Fruit fly (Drosophila melanogaster) whole organism, embryonic: ENCODE results near the gene MsrA.

Experiments
- ATbp ChIP-seq: fragments of 200-800 bp; sonication (Bioruptor generic); optimal IDR thresholded peaks from 2 replicates; lab custom pipeline; 2017; ENCODE audit warnings: missing biosample characterization, mild to moderate bottlenecking, missing genetic modification characterization, missing genetic modification reagents
- Asciz ChIP-seq: fragments of 200-800 bp; sonication (Bioruptor generic); optimal IDR thresholded peaks from 2 replicates; lab custom pipeline; 2017; ENCODE audit warnings: missing biosample characterization, mild to moderate bottlenecking, missing genetic modification characterization, missing genetic modification reagents
- Atf-2 ChIP-seq: fragments of 200-800 bp; sonication (Bioruptor generic); optimal IDR thresholded peaks from 2 replicates; lab custom pipeline; 2016; ENCODE audit warnings: missing biosample characterization, missing genetic modification characterization
- B-H2 ChIP-seq: fragments of 200-800 bp; sonication (Bioruptor generic); optimal IDR thresholded peaks from 2 replicates; lab custom pipeline; 2018; ENCODE audit warnings: missing biosample characterization, mild to moderate bottlenecking, missing genetic modification characterization
- BEAF-32 ChIP-seq: fragments of 200-800 bp; sonication (Bioruptor generic); optimal IDR thresholded peaks from 3 replicates; lab custom pipeline; 2017; ENCODE audit warnings: missing biosample characterization, missing genetic modification characterization, mild to moderate bottlenecking, moderate library complexity, missing genetic modification reagents
- CG10209 ChIP-seq: fragments of 200-800 bp; sonication (Bioruptor generic); optimal IDR thresholded peaks from 3 replicates; lab custom pipeline; 2017; ENCODE audit warnings: missing biosample characterization, mild to moderate bottlenecking, missing genetic modification characterization, missing genetic modification reagents
- CG11560 ChIP-seq: fragments of 200-800 bp; sonication (Bioruptor generic); IDR thresholded peaks from 3 replicates; pipeline ENCODE4 v1.3.6; 2022; ENCODE audit warnings: missing biosample characterization, missing genetic modification characterization
- CG11723 ChIP-seq: fragments of 200-800 bp; sonication (Bioruptor generic); optimal IDR thresholded peaks from 2 replicates; lab custom pipeline; 2017; ENCODE audit warnings: missing biosample characterization, mild to moderate bottlenecking, missing genetic modification characterization
- CG12071 ChIP-seq: fragments of 200-800 bp; sonication (Bioruptor generic); optimal IDR thresholded peaks from 3 replicates; lab custom pipeline; 2018; ENCODE audit warnings: missing biosample characterization, mild to moderate bottlenecking, missing genetic modification characterization
- CG12299 ChIP-seq: fragments of 200-800 bp; sonication (Bioruptor generic); optimal IDR thresholded peaks from 2 replicates; lab custom pipeline; 2018; ENCODE audit warnings: missing biosample characterization, mild to moderate bottlenecking, missing genetic modification characterization
- CG12744 ChIP-seq: fragments of 200-800 bp; sonication (Bioruptor generic); optimal IDR thresholded peaks from 2 replicates; lab custom pipeline; 2016; ENCODE audit warnings: missing biosample characterization, missing genetic modification characterization
- CG13296 ChIP-seq: fragments of 200-800 bp; sonication (Bioruptor generic); optimal IDR thresholded peaks from 3 replicates; lab custom pipeline; 2018; ENCODE audit warnings: missing biosample characterization, mild to moderate bottlenecking, missing genetic modification characterization
- CG13894 ChIP-seq: fragments of 200-800 bp; sonication (Bioruptor generic); optimal IDR thresholded peaks from 3 replicates; lab custom pipeline; 2018; ENCODE audit warnings: missing biosample characterization, mild to moderate bottlenecking, missing genetic modification characterization, moderate library complexity
- CG14667 ChIP-seq: fragments of 200-800 bp; sonication (Bioruptor generic); IDR thresholded peaks from 2 replicates; pipeline ENCODE4 v1.3.6; 2022; ENCODE audit warnings: missing biosample characterization, missing genetic modification characterization
- CG1603 ChIP-seq: fragments of 200-800 bp; sonication (Bioruptor generic); optimal IDR thresholded peaks from 2 replicates; lab custom pipeline; 2019; ENCODE audit warnings: missing biosample characterization, mild to moderate bottlenecking, missing genetic modification characterization, moderate library complexity
- CG2129 ChIP-seq: fragments of 200-800 bp; sonication (Bioruptor generic); IDR thresholded peaks from 2 replicates; pipeline ENCODE4 v1.3.6; 2022; ENCODE audit warnings: missing biosample characterization, missing genetic modification characterization; ENCODE audit not compliant: partially characterized antibody
- CG2199 ChIP-seq: fragments of 200-800 bp; sonication (Bioruptor generic); IDR thresholded peaks from 3 replicates; pipeline ENCODE4 v1.3.6; 2022; ENCODE audit warnings: missing biosample characterization, missing genetic modification characterization
- CG32772 ChIP-seq: fragments of 200-800 bp; sonication (Bioruptor generic); IDR thresholded peaks from 2 replicates; pipeline ENCODE4 v1.3.6; 2022; ENCODE audit warnings: missing biosample characterization, missing genetic modification characterization
- CG33557 ChIP-seq: fragments of 200-800 bp; sonication (Bioruptor generic); optimal IDR thresholded peaks from 2 replicates; lab custom pipeline; 2019; ENCODE audit warnings: missing biosample characterization, mild to moderate bottlenecking, missing genetic modification characterization, moderate library complexity
- CG3407 ChIP-seq: fragments of 200-800 bp; sonication (Bioruptor generic); optimal IDR thresholded peaks from 2 replicates; lab custom pipeline; 2018; ENCODE audit warnings: missing biosample characterization, mild to moderate bottlenecking, missing genetic modification characterization
- CG4360 ChIP-seq: fragments of 200-800 bp; sonication (Bioruptor generic); IDR thresholded peaks from 2 replicates; pipeline ENCODE4 v1.3.6; 2022; ENCODE audit warnings: missing biosample characterization, missing genetic modification characterization
- CG4617 ChIP-seq: fragments of 200-800 bp; sonication (Bioruptor generic); optimal IDR thresholded peaks from 3 replicates; lab custom pipeline; 2016; ENCODE audit warnings: missing biosample characterization, missing genetic modification characterization, borderline replicate concordance
- CG6254 ChIP-seq: fragments of 200-800 bp; sonication (Bioruptor generic); optimal IDR thresholded peaks from 3 replicates; lab custom pipeline; 2017; ENCODE audit warnings: mild to moderate bottlenecking, missing biosample characterization, missing genetic modification reagents, missing genetic modification characterization
- CG7357 ChIP-seq: fragments of 200-800 bp; sonication (Bioruptor generic); IDR thresholded peaks from 3 replicates; pipeline ENCODE4 v1.3.6; 2022; ENCODE audit warnings: missing biosample characterization, missing genetic modification characterization
- CG8290 ChIP-seq, 3 experiments: fragments of 200-800 bp; sonication (Bioruptor generic); optimal IDR thresholded peaks; 2 replicates each; lab custom pipeline; 2016 to 2019; ENCODE audit warnings: missing biosample characterization in 3 of 3, missing genetic modification characterization in 3 of 3, mild to moderate bottlenecking in 2 of 3, moderate library complexity in 1 of 3
- CG9215 ChIP-seq: fragments of 200-800 bp; sonication (Bioruptor generic); IDR thresholded peaks from 2 replicates; pipeline ENCODE4 v1.3.6; 2022; ENCODE audit warnings: missing biosample characterization, missing genetic modification characterization
- CG9609 ChIP-seq: fragments of 200-800 bp; sonication (Bioruptor generic); optimal IDR thresholded peaks from 3 replicates; lab custom pipeline; 2016; ENCODE audit warnings: missing biosample characterization, missing genetic modification characterization
- Drgx ChIP-seq: fragments of 200-800 bp; sonication (Bioruptor generic); IDR thresholded peaks from 2 replicates; pipeline ENCODE4 v1.3.6; 2022; ENCODE audit warnings: missing biosample characterization, missing genetic modification characterization
- Fer1 ChIP-seq: fragments of 200-800 bp; sonication (Bioruptor generic); optimal IDR thresholded peaks from 2 replicates; lab custom pipeline; 2017; ENCODE audit warnings: missing biosample characterization, mild to moderate bottlenecking, missing genetic modification characterization
- Hr39 ChIP-seq: fragments of >200 bp; optimal IDR thresholded peaks from 2 replicates; lab custom pipeline; 2017
- MTF-1 ChIP-seq: fragments of 200-800 bp; sonication (Bioruptor generic); optimal IDR thresholded peaks from 2 replicates; lab custom pipeline; 2018; ENCODE audit warnings: missing biosample characterization, mild to moderate bottlenecking, missing genetic modification characterization, borderline replicate concordance
- Med ChIP-seq: fragments of 200-800 bp; sonication (Bioruptor generic); peaks from one replicate; lab custom pipeline; 2016; ENCODE audit warnings: missing biosample characterization, missing genetic modification characterization, mild to moderate bottlenecking, inconsistent platforms, moderate library complexity
- Sin3A ChIP-seq: fragments of >200 bp; optimal IDR thresholded peaks from 2 replicates; lab custom pipeline; 2018
- Sox100B ChIP-seq: fragments of 200-800 bp; sonication (Bioruptor generic); optimal IDR thresholded peaks from 3 replicates; lab custom pipeline; 2018; ENCODE audit warnings: missing biosample characterization, mild to moderate bottlenecking, missing genetic modification characterization
- Sry-β ChIP-seq: fragments of 200-800 bp; sonication (Bioruptor generic); optimal IDR thresholded peaks from 2 replicates; lab custom pipeline; 2018; ENCODE audit warnings: missing biosample characterization, mild to moderate bottlenecking, missing genetic modification characterization, moderate library complexity
- br ChIP-seq: fragments of >200 bp; optimal IDR thresholded peaks from 2 replicates; lab custom pipeline; 2017
- bsh ChIP-seq, 2 experiments: fragments of 200-800 bp; sonication (Bioruptor generic); optimal IDR thresholded peaks; 2 replicates each; lab custom pipeline; 2017 to 2018; ENCODE audit warnings: mild to moderate bottlenecking in 2 of 2, missing biosample characterization in 2 of 2, missing genetic modification characterization in 2 of 2, moderate library complexity in 1 of 2
- cg ChIP-seq: fragments of 200-800 bp; sonication (Bioruptor generic); optimal IDR thresholded peaks from 3 replicates; lab custom pipeline; 2019; ENCODE audit warnings: missing biosample characterization, mild to moderate bottlenecking, missing genetic modification characterization, moderate library complexity
- chm ChIP-seq: fragments of 200-800 bp; sonication (Bioruptor generic); IDR thresholded peaks from 2 replicates; pipeline ENCODE4 v1.3.6; 2022; ENCODE audit warnings: missing biosample characterization, missing genetic modification characterization
- ci ChIP-seq: fragments of 200-800 bp; sonication (Bioruptor generic); IDR thresholded peaks from 3 replicates; pipeline ENCODE4 v1.3.6; 2022; ENCODE audit warnings: missing biosample characterization, missing genetic modification characterization
- dimm ChIP-seq: fragments of 200-800 bp; sonication (Bioruptor generic); IDR thresholded peaks from 2 replicates; pipeline ENCODE4 v1.3.6; 2022; ENCODE audit warnings: missing biosample characterization, missing genetic modification characterization
- fd3F ChIP-seq: fragments of 200-800 bp; sonication (Bioruptor generic); optimal IDR thresholded peaks from 2 replicates; lab custom pipeline; 2018; ENCODE audit warnings: missing biosample characterization, mild to moderate bottlenecking, missing genetic modification characterization, moderate library complexity
- jing ChIP-seq: fragments of 200-800 bp; sonication (Bioruptor generic); optimal IDR thresholded peaks from 2 replicates; lab custom pipeline; 2018; ENCODE audit warnings: missing biosample characterization, mild to moderate bottlenecking, missing genetic modification characterization
- lbe ChIP-seq: fragments of 200-800 bp; sonication (Bioruptor generic); optimal IDR thresholded peaks from 2 replicates; lab custom pipeline; 2016; ENCODE audit warnings: missing biosample characterization, mild to moderate bottlenecking, missing genetic modification characterization
- nau ChIP-seq: fragments of 200-800 bp; sonication (Bioruptor generic); optimal IDR thresholded peaks from 3 replicates; lab custom pipeline; 2017; ENCODE audit warnings: missing biosample characterization, mild to moderate bottlenecking, missing genetic modification characterization, missing genetic modification reagents
- nom ChIP-seq: fragments of 200-800 bp; sonication (Bioruptor generic); optimal IDR thresholded peaks from 2 replicates; lab custom pipeline; 2017; ENCODE audit warnings: missing biosample characterization, missing genetic modification characterization, mild to moderate bottlenecking, moderate library complexity, missing genetic modification reagents
- pfk ChIP-seq: fragments of 200-800 bp; sonication (Bioruptor generic); optimal IDR thresholded peaks from 2 replicates; lab custom pipeline; 2018; ENCODE audit warnings: missing biosample characterization, mild to moderate bottlenecking, missing genetic modification characterization, moderate library complexity
- ranshi ChIP-seq: fragments of 200-800 bp; sonication (Bioruptor generic); IDR thresholded peaks from 2 replicates; pipeline ENCODE4 v1.3.6; 2022; ENCODE audit warnings: missing biosample characterization, missing genetic modification characterization
- tap ChIP-seq: fragments of 200-800 bp; optimal IDR thresholded peaks from 3 replicates; lab custom pipeline; 2019; ENCODE audit warnings: missing biosample characterization, mild to moderate bottlenecking, missing genetic modification characterization, moderate library complexity
- z ChIP-seq: fragments of 200-800 bp; sonication (Bioruptor generic); IDR thresholded peaks from 3 replicates; pipeline ENCODE4 v1.3.6; 2022; ENCODE audit warnings: missing biosample characterization, missing genetic modification characterization

The MsrA gene

DNA sequence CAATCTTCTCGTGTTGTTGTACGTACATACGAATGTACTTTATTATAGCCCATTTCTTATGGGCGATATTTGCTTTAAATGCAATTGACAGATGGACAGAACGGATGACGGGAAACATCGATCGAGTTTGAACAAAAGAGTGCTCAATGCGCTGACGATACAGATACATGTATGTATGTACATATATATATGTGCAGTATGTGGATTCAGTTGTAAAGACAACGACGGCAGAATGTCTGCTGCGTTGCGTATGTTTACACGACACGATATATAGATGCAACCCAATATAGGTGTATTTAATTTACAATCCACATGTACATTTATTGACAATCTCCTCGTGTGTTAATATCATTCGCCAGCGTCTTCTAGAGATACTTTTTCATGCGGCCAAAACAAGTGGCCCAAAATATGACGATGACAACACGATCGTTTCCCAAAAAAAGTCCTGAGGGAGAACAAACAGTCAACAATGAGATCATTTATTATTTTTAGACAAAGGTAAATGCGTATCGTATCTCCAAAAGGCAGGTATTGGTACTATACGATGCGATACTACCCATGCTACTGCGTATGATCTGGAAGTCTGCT, 19.9 kb downstream of the MsrA start:
- TF ChIP-seq bsh (GFP tag; optimal IDR thresholded peaks at IDR 0.05; lab: Kevin White, UChicago) = peak in 1 of 2 experiments; percentile 34
- TF ChIP-seq CG32772 (GFP tag; lab: Robert Waterston, UW) = no peak
- no peak for TF ChIP-seq jing (GFP tag; lab: Kevin White, UChicago)
- TF ChIP-seq br = no peak
- peak; percentile 37; the same call in 1 of the 2 replicates for TF ChIP-seq CG4360 (GFP tag; lab: Robert Waterston, UW)
- no peak for TF ChIP-seq nau (GFP tag; lab: Kevin White, UChicago)
- peak; percentile 43 for TF ChIP-seq Asciz (GFP tag; lab: Kevin White, UChicago)
- no peak for TF ChIP-seq Drgx (GFP tag; lab: Robert Waterston, UW)
- TF ChIP-seq Med (GFP tag; lab: Kevin White, UChicago) = peak; percentile 36
- TF ChIP-seq Sox100B (GFP tag; lab: Kevin White, UChicago) = peak; percentile 29
- TF ChIP-seq lbe = peak; percentile 12
- peak; percentile 23 for TF ChIP-seq CG3407 (GFP tag; lab: Kevin White, UChicago)
- TF ChIP-seq CG8290 (GFP tag; optimal IDR thresholded peaks at IDR 0.05; lab: Kevin White, UChicago) = no peak
- TF ChIP-seq CG8290 (tag; optimal IDR thresholded peaks at IDR 0.05; lab: Kevin White, UChicago) = peak; percentile 34 to 49
- TF ChIP-seq Atf-2 (GFP tag; lab: Kevin White, UChicago) = no peak
- TF ChIP-seq cg = peak; percentile 19
- no peak for TF ChIP-seq ranshi (GFP tag; lab: Robert Waterston, UW)
- TF ChIP-seq MTF-1 (GFP tag; lab: Kevin White, UChicago) = peak; percentile 32
- TF ChIP-seq Sry-β = peak; percentile 3
- TF ChIP-seq CG1603 = peak; percentile 28
- peak; percentile 43; the same call in 1 of the 3 replicates for TF ChIP-seq ci
- no peak for TF ChIP-seq B-H2 (GFP tag; lab: Kevin White, UChicago)
- no peak for TF ChIP-seq CG14667 (GFP tag; lab: Robert Waterston, UW)
- peak; percentile 66 for TF ChIP-seq chm (GFP tag; lab: Robert Waterston, UW)
- peak; percentile 2 for TF ChIP-seq CG10209 (GFP tag; lab: Kevin White, UChicago)
- TF ChIP-seq CG2129 (GFP tag; lab: Robert Waterston, UW) = no peak
- TF ChIP-seq ATbp (GFP tag; lab: Kevin White, UChicago) = peak; percentile 52
- TF ChIP-seq CG33557 (GFP tag; lab: Kevin White, UChicago) = peak; percentile 57
- TF ChIP-seq CG11723 = peak; percentile 39
- peak; percentile 1 for TF ChIP-seq CG6254 (GFP tag; lab: Kevin White, UChicago)
- TF ChIP-seq z (GFP tag; lab: Robert Waterston, UW) = no peak
- no peak for TF ChIP-seq CG4617 (GFP tag; lab: Kevin White, UChicago)
- no peak for TF ChIP-seq Fer1 (GFP tag; lab: Kevin White, UChicago)
- TF ChIP-seq Hr39 (lab: Kevin White, UChicago) = no peak
- no peak for TF ChIP-seq CG9215 (GFP tag; lab: Robert Waterston, UW)
- no peak for TF ChIP-seq fd3F
- peak; percentile 26 for TF ChIP-seq CG12071 (GFP tag; lab: Kevin White, UChicago)
- no peak for TF ChIP-seq CG11560 (tag; lab: Robert Waterston, UW)
- TF ChIP-seq Sin3A (lab: Kevin White, UChicago) = no peak
- TF ChIP-seq CG7357 (GFP tag; lab: Robert Waterston, UW) = no peak
- TF ChIP-seq nom (GFP tag; lab: Kevin White, UChicago) = peak; percentile 32
- TF ChIP-seq dimm = no peak
- no peak for TF ChIP-seq CG13296
- no peak for TF ChIP-seq CG13894 (tag; lab: Kevin White, UChicago)
- no peak for TF ChIP-seq pfk (GFP tag; lab: Kevin White, UChicago)
- no peak for TF ChIP-seq CG12744 (GFP tag; lab: Kevin White, UChicago)
- TF ChIP-seq CG9609 (GFP tag; lab: Kevin White, UChicago) = no peak
- TF ChIP-seq CG12299 (tag; lab: Kevin White, UChicago) = peak; percentile 35
- no peak for TF ChIP-seq BEAF-32 (GFP tag; lab: Kevin White, UChicago)
- TF ChIP-seq CG2199 (GFP tag; lab: Robert Waterston, UW) = no peak
- peak; percentile 0 for TF ChIP-seq tap (tag; lab: Kevin White, UChicago)
